Worm (Caenorhabditis elegans) whole organism, young adult: ENCODE results near the gene malt-1.

Source experiments
- B0019.2 ChIP-seq: fragments of 200-800 bp; sonication (Bioruptor generic); conservative IDR thresholded peaks from 2 replicates; pipeline ENCODE4 v1.3.6; 2022; ENCODE audit warnings: missing genetic modification reagents, missing genetic modification characterization, missing compliant biosample characterization
- bed-2 ChIP-seq: fragments of 200-800 bp; sonication (Bioruptor generic); IDR thresholded peaks from 2 replicates; pipeline ENCODE4 v1.3.6; 2022; ENCODE audit warnings: missing genetic modification reagents, missing genetic modification characterization, missing compliant biosample characterization
- xnd-1 ChIP-seq: sonication (generic microtip); optimal IDR thresholded peaks from 2 replicates; lab custom pipeline; 2016; ENCODE audit warnings: missing genotype, missing genetic modification reagents, missing genetic modification characterization, missing compliant biosample characterization

ce11 chrII:6937057-6937456 lies 14.0 kb downstream of the malt-1 start:
- TF ChIP-seq B0019.2 (GFP tag; lab: Robert Waterston, UW) (no peak), bed-2 (no peak), xnd-1 (tag; lab: Kevin White, UChicago) (no peak)
